Worm (Caenorhabditis elegans) whole organism, L1 larva: ENCODE results near the gene Y7A5A.24.

Source experiments
- aly-2 ChIP-seq: fragments of 150-350 bp; optimal IDR thresholded peaks from 2 replicates; lab custom pipeline; 2014; ENCODE audit warnings: missing biosample characterization, missing genetic modification characterization
- ama-1 ChIP-seq: fragments of 150-350 bp; optimal IDR thresholded peaks from 2 replicates; lab custom pipeline; 2014
- dsc-1 ChIP-seq: sonication (generic microtip); optimal IDR thresholded peaks from 2 replicates; lab custom pipeline; 2016; ENCODE audit warnings: mild to moderate bottlenecking, missing genetic modification characterization, missing compliant biosample characterization
- efl-1 ChIP-seq, 4 experiments: fragments of 150-350 bp; optimal IDR thresholded peaks in 3 of 4; peaks in 1 of 4; 1 replicate in 1 of 4; 2 replicates in 3 of 4; lab custom pipeline; 2014; ENCODE audit warnings: missing biosample characterization in 2 of 4, missing genetic modification characterization in 2 of 4, missing genetic modification reagents in 2 of 4
- efl-3 ChIP-seq: fragments of 200-800 bp; sonication (Bioruptor generic); optimal IDR thresholded peaks from 2 replicates; lab custom pipeline; 2018; ENCODE audit warnings: mild to moderate bottlenecking, missing genetic modification characterization, missing compliant biosample characterization
- egl-27 ChIP-seq, 2 experiments: fragments of 150-350 bp in 1 of 2; sonication (generic microtip); optimal IDR thresholded peaks; 3 replicates each; lab custom pipeline; 2017 to 2018; ENCODE audit warnings: missing biosample characterization in 2 of 2, missing genetic modification characterization in 2 of 2, missing genetic modification reagents in 2 of 2
- fkh-10 ChIP-seq: sonication (generic microtip); optimal IDR thresholded peaks from 2 replicates; lab custom pipeline; 2017; ENCODE audit warnings: missing biosample characterization, missing genetic modification reagents, missing genetic modification characterization
- lin-13 ChIP-seq: fragments of 150-350 bp; optimal IDR thresholded peaks from 2 replicates; lab custom pipeline; 2014; ENCODE audit warnings: missing biosample characterization, missing genetic modification reagents, missing genetic modification characterization
- lin-39 ChIP-seq: fragments of 150-350 bp; optimal IDR thresholded peaks from 2 replicates; lab custom pipeline; 2014; ENCODE audit warnings: missing biosample characterization, missing genetic modification reagents, missing genetic modification characterization
- nhr-237 ChIP-seq: fragments of 150-350 bp; optimal IDR thresholded peaks from 2 replicates; lab custom pipeline; 2014; ENCODE audit warnings: missing biosample characterization, missing genetic modification characterization
- sptf-1 ChIP-seq: fragments of 150-350 bp; optimal IDR thresholded peaks from 2 replicates; lab custom pipeline; 2014; ENCODE audit warnings: missing biosample characterization, missing genetic modification characterization

DNA sequence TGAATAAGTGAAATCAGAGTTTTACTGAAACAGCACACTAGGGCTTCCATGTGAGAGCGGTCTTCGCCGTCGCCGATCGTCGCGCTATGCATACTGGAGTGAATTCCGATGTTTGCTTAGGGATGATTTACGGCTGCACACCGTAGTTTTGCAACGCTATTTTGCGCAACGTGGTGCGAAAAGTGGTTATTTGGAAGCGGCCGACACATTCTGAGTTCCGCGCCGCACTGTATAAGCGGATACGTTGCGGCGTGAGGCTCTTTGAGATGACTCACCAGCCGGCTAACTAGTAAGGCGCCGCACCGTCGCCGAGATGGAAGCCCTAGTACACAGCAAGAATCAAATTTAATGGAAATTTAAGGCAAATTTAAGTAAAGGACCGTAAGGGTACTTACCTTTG lies 13.4 kb downstream of the Y7A5A.24 start:
- no peak for TF ChIP-seq lin-13 (GFP tag; lab: Kevin White, UChicago)
- no peak for TF ChIP-seq egl-27 (tag; optimal IDR thresholded peaks at IDR 0.05; lab: Kevin White, UChicago)
- TF ChIP-seq aly-2 (tag; lab: Kevin White, UChicago) = no peak
- no peak for TF ChIP-seq ama-1 (lab: Kevin White, UChicago)
- no peak for TF ChIP-seq efl-1 (optimal IDR thresholded peaks at IDR 0.05; lab: Kevin White, UChicago)
- no peak for TF ChIP-seq efl-1 (GFP tag; optimal IDR thresholded peaks at IDR 0.05 in 1 of 2; lab: Kevin White, UChicago)
- no peak for TF ChIP-seq dsc-1 (tag; lab: Kevin White, UChicago)
- no peak for TF ChIP-seq efl-3 (GFP tag; lab: Kevin White, UChicago)
- no peak for TF ChIP-seq nhr-237
- no peak for TF ChIP-seq lin-39
- TF ChIP-seq fkh-10 = no peak
- no peak for TF ChIP-seq sptf-1
